Fruit fly (Drosophila melanogaster) whole organism, embryonic: ENCODE measurements around the gene unk.

Experiments used
- C15 ChIP-seq: fragments of 200-800 bp; sonication (Bioruptor generic); IDR thresholded peaks from 3 replicates; pipeline ENCODE4 v1.3.6; 2022; ENCODE audit warnings: missing biosample characterization, missing genetic modification characterization
- CG10543 ChIP-seq: fragments of 200-800 bp; sonication (Bioruptor generic); optimal IDR thresholded peaks from 3 replicates; lab custom pipeline; 2017; ENCODE audit warnings: missing biosample characterization, mild to moderate bottlenecking, missing genetic modification characterization, moderate library complexity
- CG10959 ChIP-seq: fragments of 200-800 bp; sonication (Bioruptor generic); IDR thresholded peaks from 2 replicates; pipeline ENCODE4 v1.3.6; 2022; ENCODE audit warnings: missing biosample characterization, missing genetic modification characterization
- CG10979 ChIP-seq: fragments of 200-800 bp; sonication (Bioruptor generic); optimal IDR thresholded peaks from 2 replicates; lab custom pipeline; 2018; ENCODE audit warnings: missing biosample characterization, mild to moderate bottlenecking, missing genetic modification characterization, moderate library complexity
- CG12769 ChIP-seq: fragments of 200-800 bp; sonication (Bioruptor generic); optimal IDR thresholded peaks from 2 replicates; lab custom pipeline; 2019; ENCODE audit warnings: missing biosample characterization, mild to moderate bottlenecking, missing genetic modification characterization, moderate library complexity
- CG15514 ChIP-seq: fragments of 200-800 bp; sonication (Bioruptor generic); optimal IDR thresholded peaks from 3 replicates; lab custom pipeline; 2017; ENCODE audit warnings: missing biosample characterization, missing genetic modification characterization, mild to moderate bottlenecking, moderate library complexity, missing genetic modification reagents
- CG1603 ChIP-seq: fragments of 200-800 bp; sonication (Bioruptor generic); optimal IDR thresholded peaks from 2 replicates; lab custom pipeline; 2019; ENCODE audit warnings: missing biosample characterization, mild to moderate bottlenecking, missing genetic modification characterization, moderate library complexity
- CG18764 ChIP-seq: fragments of 200-800 bp; sonication (Bioruptor generic); optimal IDR thresholded peaks from 3 replicates; lab custom pipeline; 2016; ENCODE audit warnings: missing biosample characterization, missing genetic modification characterization
- CG2678 ChIP-seq: fragments of 200-800 bp; sonication (Bioruptor generic); optimal IDR thresholded peaks from 3 replicates; lab custom pipeline; 2019; ENCODE audit warnings: missing biosample characterization, mild to moderate bottlenecking, missing genetic modification characterization, moderate library complexity
- CG31388 ChIP-seq: fragments of 200-800 bp; sonication (Bioruptor generic); optimal IDR thresholded peaks from 2 replicates; lab custom pipeline; 2016; ENCODE audit warnings: missing biosample characterization, missing genetic modification characterization
- CG3281 ChIP-seq: fragments of 200-800 bp; sonication (Bioruptor generic); optimal IDR thresholded peaks from 3 replicates; lab custom pipeline; 2017; ENCODE audit warnings: missing biosample characterization, mild to moderate bottlenecking, missing genetic modification characterization
- CG34376 ChIP-seq: fragments of 200-800 bp; sonication (Bioruptor generic); optimal IDR thresholded peaks from 2 replicates; lab custom pipeline; 2018; ENCODE audit warnings: missing biosample characterization, mild to moderate bottlenecking, missing genetic modification characterization
- CG6813 ChIP-seq: fragments of 200-800 bp; sonication (Bioruptor generic); optimal IDR thresholded peaks from 2 replicates; lab custom pipeline; 2017; ENCODE audit warnings: missing biosample characterization, missing genetic modification characterization, mild to moderate bottlenecking, moderate library complexity, missing genetic modification reagents
- CG7839 ChIP-seq: fragments of 200-800 bp; sonication (Bioruptor generic); optimal IDR thresholded peaks from 3 replicates; lab custom pipeline; 2018; ENCODE audit warnings: missing biosample characterization, mild to moderate bottlenecking, missing genetic modification characterization, moderate library complexity
- CG8359 ChIP-seq: fragments of 200-800 bp; sonication (Bioruptor generic); optimal IDR thresholded peaks from 2 replicates; lab custom pipeline; 2017; ENCODE audit warnings: missing biosample characterization, mild to moderate bottlenecking, missing genetic modification characterization, borderline replicate concordance
- CG9817 ChIP-seq: fragments of 200-800 bp; sonication (Bioruptor generic); optimal IDR thresholded peaks from 2 replicates; lab custom pipeline; 2018; ENCODE audit warnings: missing biosample characterization, mild to moderate bottlenecking, missing genetic modification characterization, moderate library complexity
- CkIIα-i1 ChIP-seq: fragments of 200-800 bp; sonication (Bioruptor generic); IDR thresholded peaks from 2 replicates; pipeline ENCODE4 v1.3.6; 2022; ENCODE audit warnings: missing biosample characterization, missing genetic modification characterization
- CoRest ChIP-seq: fragments of 200-800 bp; sonication (Bioruptor generic); optimal IDR thresholded peaks from 3 replicates; lab custom pipeline; 2018; ENCODE audit warnings: missing biosample characterization, mild to moderate bottlenecking, missing genetic modification characterization, moderate library complexity
- D ChIP-seq, 2 experiments: fragments of 200-800 bp in 1 of 2; fragments of >200 bp in 1 of 2; sonication (Bioruptor generic) in 1 of 2; optimal IDR thresholded peaks; 2 replicates in 1 of 2; 3 replicates in 1 of 2; lab custom pipeline; 2017; ENCODE audit warnings: mild to moderate bottlenecking in 1 of 2, missing biosample characterization in 1 of 2, missing genetic modification characterization in 1 of 2, missing genetic modification reagents in 1 of 2
- Ets65A ChIP-seq: fragments of 200-800 bp; sonication (Bioruptor generic); peaks from one replicate; lab custom pipeline; 2016; ENCODE audit warnings: missing biosample characterization, missing genetic modification characterization
- Fer1 ChIP-seq: fragments of 200-800 bp; sonication (Bioruptor generic); optimal IDR thresholded peaks from 2 replicates; lab custom pipeline; 2017; ENCODE audit warnings: missing biosample characterization, mild to moderate bottlenecking, missing genetic modification characterization
- HLH3B ChIP-seq: fragments of 200-800 bp; sonication (Bioruptor generic); IDR thresholded peaks from 2 replicates; pipeline ENCODE4 v1.3.6; 2022; ENCODE audit warnings: missing biosample characterization, missing genetic modification characterization
- Hey ChIP-seq: fragments of 200-800 bp; sonication (Bioruptor generic); optimal IDR thresholded peaks from 3 replicates; lab custom pipeline; 2018; ENCODE audit warnings: missing biosample characterization, mild to moderate bottlenecking, missing genetic modification characterization
- Hmr ChIP-seq: fragments of 200-800 bp; sonication (Bioruptor generic); optimal IDR thresholded peaks from 3 replicates; lab custom pipeline; 2017; ENCODE audit warnings: mild to moderate bottlenecking, missing biosample characterization, missing genetic modification reagents, missing genetic modification characterization
- Lhr ChIP-seq: fragments of 200-800 bp; sonication (Bioruptor generic); optimal IDR thresholded peaks from 3 replicates; lab custom pipeline; 2017; ENCODE audit warnings: mild to moderate bottlenecking, missing biosample characterization, missing genetic modification reagents, missing genetic modification characterization
- Nf-YB ChIP-seq: fragments of 200-800 bp; sonication (Bioruptor generic); optimal IDR thresholded peaks from 3 replicates; lab custom pipeline; 2019; ENCODE audit warnings: missing biosample characterization, mild to moderate bottlenecking, missing genetic modification characterization, moderate library complexity
- PHDP ChIP-seq: fragments of 200-800 bp; sonication (Bioruptor generic); optimal IDR thresholded peaks from 3 replicates; lab custom pipeline; 2018; ENCODE audit warnings: missing biosample characterization, mild to moderate bottlenecking, missing genetic modification characterization, moderate library complexity
- Stat92E ChIP-seq, 3 experiments: fragments of >200 bp in 2 of 3; fragments of 200-800 bp in 1 of 3; sonication (Bioruptor generic) in 1 of 3; optimal IDR thresholded peaks; 2 replicates each; lab custom pipeline; 2017 to 2019; ENCODE audit warnings: missing biosample characterization in 3 of 3, missing genetic modification characterization in 3 of 3, mild to moderate bottlenecking in 1 of 3, moderate library complexity in 1 of 3
- Vsx1 ChIP-seq: fragments of 200-800 bp; sonication (Bioruptor generic); optimal IDR thresholded peaks from 2 replicates; lab custom pipeline; 2017; ENCODE audit warnings: missing biosample characterization, mild to moderate bottlenecking, missing genetic modification characterization, missing genetic modification reagents
- bcd ChIP-seq: fragments of 200-800 bp; sonication (Bioruptor generic); optimal IDR thresholded peaks from 2 replicates; lab custom pipeline; 2017; ENCODE audit warnings: missing biosample characterization, mild to moderate bottlenecking, missing genetic modification characterization
- caup ChIP-seq: fragments of 200-800 bp; sonication (Bioruptor generic); optimal IDR thresholded peaks from 3 replicates; lab custom pipeline; 2017; ENCODE audit warnings: missing biosample characterization, mild to moderate bottlenecking, missing genetic modification characterization, moderate library complexity; ENCODE audit not compliant: severe bottlenecking
- dpn ChIP-seq, 2 experiments: fragments of 200-800 bp; sonication (Bioruptor generic); optimal IDR thresholded peaks; 3 replicates each; lab custom pipeline; 2016; ENCODE audit warnings: missing biosample characterization in 2 of 2, missing genetic modification characterization in 2 of 2
- exex ChIP-seq: fragments of 200-800 bp; sonication (Bioruptor generic); optimal IDR thresholded peaks from 4 replicates; lab custom pipeline; 2018; ENCODE audit warnings: missing biosample characterization, mild to moderate bottlenecking, missing genetic modification characterization, moderate library complexity
- grn ChIP-seq: fragments of 200-800 bp; sonication (Bioruptor generic); optimal IDR thresholded peaks from 3 replicates; lab custom pipeline; 2017; ENCODE audit warnings: missing biosample characterization, missing genetic modification characterization
- her ChIP-seq: fragments of 200-800 bp; sonication (Bioruptor generic); optimal IDR thresholded peaks from 2 replicates; lab custom pipeline; 2016; ENCODE audit warnings: missing biosample characterization, missing genetic modification characterization
- lab ChIP-seq: fragments of 200-800 bp; sonication (Bioruptor generic); optimal IDR thresholded peaks from 3 replicates; lab custom pipeline; 2017; ENCODE audit warnings: missing biosample characterization, missing genetic modification characterization, mild to moderate bottlenecking, moderate library complexity, missing genetic modification reagents
- mirr ChIP-seq: fragments of 200-800 bp; sonication (Bioruptor generic); optimal IDR thresholded peaks from 3 replicates; lab custom pipeline; 2018; ENCODE audit warnings: missing biosample characterization, mild to moderate bottlenecking, missing genetic modification characterization
- phol ChIP-seq: fragments of 200-800 bp; sonication (Bioruptor generic); optimal IDR thresholded peaks from 3 replicates; lab custom pipeline; 2018; ENCODE audit warnings: missing biosample characterization, mild to moderate bottlenecking, missing genetic modification characterization, moderate library complexity
- scrt ChIP-seq: fragments of 200-800 bp; sonication (Bioruptor generic); optimal IDR thresholded peaks from 2 replicates; lab custom pipeline; 2018; ENCODE audit warnings: missing biosample characterization, mild to moderate bottlenecking, missing genetic modification characterization, moderate library complexity
- sd ChIP-seq: fragments of 200-800 bp; sonication (Bioruptor generic); optimal IDR thresholded peaks from 3 replicates; lab custom pipeline; 2018; ENCODE audit warnings: missing biosample characterization, mild to moderate bottlenecking, missing genetic modification characterization, moderate library complexity
- seq ChIP-seq: fragments of 200-800 bp; sonication (Bioruptor generic); IDR thresholded peaks from 2 replicates; pipeline ENCODE4 v1.3.6; 2022; ENCODE audit warnings: missing biosample characterization, missing genetic modification characterization
- slou ChIP-seq: fragments of 200-800 bp; sonication (Bioruptor generic); optimal IDR thresholded peaks from 3 replicates; lab custom pipeline; 2016; ENCODE audit warnings: missing biosample characterization, missing genetic modification characterization
- sug ChIP-seq: fragments of 200-800 bp; optimal IDR thresholded peaks from 2 replicates; lab custom pipeline; 2019; ENCODE audit warnings: missing biosample characterization, mild to moderate bottlenecking, missing genetic modification characterization, moderate library complexity
- tin ChIP-seq: fragments of 200-800 bp; sonication (Bioruptor generic); optimal IDR thresholded peaks from 3 replicates; lab custom pipeline; 2016; ENCODE audit warnings: missing biosample characterization, missing genetic modification characterization
- tll ChIP-seq, 2 experiments: fragments of 200-800 bp in 1 of 2; fragments of >200 bp in 1 of 2; sonication (Bioruptor generic) in 1 of 2; optimal IDR thresholded peaks; 2 replicates each; lab custom pipeline; 2017 to 2019; ENCODE audit warnings: missing biosample characterization in 2 of 2, missing genetic modification characterization in 2 of 2, mild to moderate bottlenecking in 1 of 2, moderate library complexity in 1 of 2
- trem ChIP-seq: fragments of 200-800 bp; optimal IDR thresholded peaks from 3 replicates; lab custom pipeline; 2019; ENCODE audit warnings: missing biosample characterization, mild to moderate bottlenecking, missing genetic modification characterization, moderate library complexity

unk gene

DNA sequence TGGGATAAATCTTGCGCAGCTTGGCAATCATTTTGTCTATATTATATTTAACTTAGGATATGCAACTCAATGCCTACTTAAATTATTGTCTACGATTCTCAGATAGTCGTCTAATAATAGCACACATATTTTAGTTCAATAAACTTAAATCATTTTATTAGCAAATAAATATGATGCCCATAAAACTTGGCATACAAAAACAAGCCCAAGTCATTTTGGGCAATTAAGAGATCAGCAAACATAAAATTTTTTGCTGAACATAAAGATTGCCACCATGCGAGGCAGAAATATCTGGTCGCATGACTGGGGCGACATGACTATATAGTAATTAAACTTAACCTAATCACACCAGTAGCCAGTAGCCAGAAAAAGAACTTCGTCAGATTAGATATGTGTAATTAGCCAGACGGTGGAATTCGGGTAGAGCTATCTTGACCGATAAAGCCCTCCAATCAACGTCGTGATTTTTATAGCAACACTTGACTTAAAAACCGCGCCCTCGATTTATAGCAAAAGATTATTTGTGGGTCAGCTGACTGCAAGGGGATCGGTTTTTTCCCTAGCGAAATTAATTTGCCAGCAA, 3.7 kb upstream of the unk start, which contains the start of gene CG13829 (continued):
- TF ChIP-seq Nf-YB (GFP tag; lab: Kevin White, UChicago) = peak; percentile 46
- peak; percentile 9 for TF ChIP-seq Ets65A (GFP tag; lab: Kevin White, UChicago)
- TF ChIP-seq CG8359 (GFP tag; lab: Kevin White, UChicago) = no peak
- no peak for TF ChIP-seq CG9817 (tag; lab: Kevin White, UChicago)
- TF ChIP-seq exex = peak; percentile 99
- peak; percentile 25 for TF ChIP-seq Fer1 (GFP tag; lab: Kevin White, UChicago)
- TF ChIP-seq CkIIα-i1 (GFP tag; lab: Robert Waterston, UW) = no peak
- TF ChIP-seq Hey (tag; lab: Kevin White, UChicago) = peak; percentile 6
- TF ChIP-seq CG18764 (GFP tag; lab: Kevin White, UChicago) = no peak
- TF ChIP-seq PHDP = peak; percentile 40
- no peak for TF ChIP-seq her (GFP tag; lab: Kevin White, UChicago)
- no peak for TF ChIP-seq HLH3B
- peak; percentile 20 for TF ChIP-seq caup (GFP tag; lab: Kevin White, UChicago)
- TF ChIP-seq scrt (GFP tag; lab: Kevin White, UChicago) = no peak
- TF ChIP-seq lab (GFP tag; lab: Kevin White, UChicago) = peak; percentile 56
- peak; percentile 91 for TF ChIP-seq mirr (GFP tag; lab: Kevin White, UChicago)
- peak; percentile 13 for TF ChIP-seq CG10543
- peak; percentile 7 for TF ChIP-seq CG15514
- peak; percentile 22 for TF ChIP-seq Hmr (GFP tag; lab: Kevin White, UChicago)
- TF ChIP-seq Vsx1 (GFP tag; lab: Kevin White, UChicago) = peak; percentile 95
- TF ChIP-seq CG31388 = no peak
- peak; percentile 82 for TF ChIP-seq grn
- peak; percentile 2 for TF ChIP-seq CG6813 (GFP tag; lab: Kevin White, UChicago)
- peak; percentile 34 for TF ChIP-seq CG3281 (GFP tag; lab: Kevin White, UChicago)
- TF ChIP-seq C15 (GFP tag; lab: Robert Waterston, UW) = no peak
- TF ChIP-seq CG2678 (tag; lab: Kevin White, UChicago) = peak; percentile 58
- TF ChIP-seq sd (tag; lab: Kevin White, UChicago) = peak; percentile 97
- TF ChIP-seq CG34376 = peak; percentile 97

DNA sequence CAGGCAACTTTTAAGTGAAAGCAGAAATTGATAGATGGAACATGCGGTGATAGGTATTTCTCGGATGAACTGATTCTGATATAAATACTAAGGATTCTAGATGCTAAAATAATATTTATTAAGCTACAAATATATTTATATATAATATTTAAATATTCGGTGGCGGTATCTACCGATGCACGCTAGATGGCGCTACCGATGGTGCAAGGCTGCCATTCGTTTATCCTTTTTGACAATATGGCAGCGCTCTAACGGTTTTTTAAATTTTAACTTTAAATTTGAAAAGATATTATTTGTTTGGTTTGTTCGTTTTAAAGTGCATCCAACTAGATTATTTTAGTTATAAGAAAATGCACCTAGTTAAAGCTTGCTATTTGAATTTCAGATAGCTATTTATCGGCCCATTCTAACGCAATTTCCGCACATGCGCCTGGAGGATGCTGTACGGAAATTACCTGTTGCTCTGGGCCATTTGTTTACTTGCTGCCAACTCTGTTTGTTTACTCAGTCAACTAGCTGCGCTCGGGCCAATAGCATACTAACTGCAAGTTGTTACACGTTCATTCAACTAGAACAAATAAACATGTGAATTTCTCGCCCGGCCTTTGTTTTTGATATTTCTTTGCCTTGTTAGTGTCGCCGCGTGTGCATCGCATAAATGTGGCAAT, 1.8 kb upstream of the unk start, which contains the start of gene VhaAC39-2:
TSS of gene VhaAC39-2 (minus strand) at position 28 of the 668 bp plus-strand sequence.
- TF ChIP-seq CG1603 (no peak), seq (GFP tag; lab: Robert Waterston, UW) (no peak), tll (GFP tag; optimal IDR thresholded peaks at IDR 0.05; lab: Kevin White, UChicago) (peak in 1 of 2 experiments; percentile 60), dpn (GFP tag; optimal IDR thresholded peaks at IDR 0.05; lab: Kevin White, UChicago) (peak in 1 of 2 experiments; percentile 15), CG7839 (tag; lab: Kevin White, UChicago) (peak; percentile 3), CG10959 (GFP tag; lab: Robert Waterston, UW) (0 out of 2 replicates have a peak, but pooled peaks have one; percentile 24), tin (GFP tag; lab: Kevin White, UChicago) (no peak), Lhr (GFP tag; lab: Kevin White, UChicago) (peak; percentile 55), Ets65A (GFP tag; lab: Kevin White, UChicago) (peak; percentile 22), phol (peak; percentile 73), sug (tag; lab: Kevin White, UChicago) (no peak), slou (no peak), CoRest (tag; lab: Kevin White, UChicago) (peak; percentile 33), CG12769 (tag; lab: Kevin White, UChicago) (no peak), bcd (GFP tag; lab: Kevin White, UChicago) (no peak), trem (peak; percentile 69), Stat92E (GFP tag; optimal IDR thresholded peaks at IDR 0.05; lab: Kevin White, UChicago) (no peak), CG10979 (tag; lab: Kevin White, UChicago) (peak; percentile 52), D (optimal IDR thresholded peaks at IDR 0.05; lab: Kevin White, UChicago) (no peak), D (GFP tag; optimal IDR thresholded peaks at IDR 0.05; lab: Kevin White, UChicago) (no peak), Hmr (GFP tag; lab: Kevin White, UChicago) (peak; percentile 24)
